Fruit fly (Drosophila melanogaster): Measurements from ENCODE around the gene PolA2.

PolA2 gene

dm6 chr3R:27218814-27219213, 20.1 kb upstream of the PolA2 start (continued):
- TF ChIP-seq cg (GFP tag; optimal IDR thresholded peaks at IDR 0.05) (peak; percentile 39), Nf-YC (tag; optimal IDR thresholded peaks at IDR 0.05) (no peak), pfk (GFP tag; optimal IDR thresholded peaks at IDR 0.05) (no peak), CG13894 (tag; optimal IDR thresholded peaks at IDR 0.05) (peak; percentile 50)

dm6 chr3R:27220829-27221463, 18.0 kb upstream of the PolA2 start:
- TF ChIP-seq CG4360 (GFP tag; IDR thresholded peaks at IDR 0.05) = no peak
- TF ChIP-seq bab2 (GFP tag; optimal IDR thresholded peaks at IDR 0.05) = no peak
- no peak for TF ChIP-seq Eip74EF (GFP tag; optimal IDR thresholded peaks at IDR 0.05)
- no peak for TF ChIP-seq Med (GFP tag)
- peak; percentile 36 for TF ChIP-seq cg (GFP tag; optimal IDR thresholded peaks at IDR 0.05)
- no peak for TF ChIP-seq CG32767 (GFP tag; IDR thresholded peaks at IDR 0.05)
- TF ChIP-seq usp (GFP tag; optimal IDR thresholded peaks at IDR 0.05) = no peak
- TF ChIP-seq CG10543 (GFP tag; optimal IDR thresholded peaks at IDR 0.05) = no peak
- no peak for TF ChIP-seq Hey (tag; optimal IDR thresholded peaks at IDR 0.05)
- TF ChIP-seq sens (GFP tag) = peak; percentile 27
- no peak for TF ChIP-seq wdn (GFP tag; IDR thresholded peaks at IDR 0.05)
- TF ChIP-seq Deaf1 (tag; optimal IDR thresholded peaks at IDR 0.05) = no peak
- TF ChIP-seq CG18599 (GFP tag; optimal IDR thresholded peaks at IDR 0.05) = no peak
- TF ChIP-seq danr (GFP tag; IDR thresholded peaks at IDR 0.05) = no peak
- TF ChIP-seq CG4730 (GFP tag; IDR thresholded peaks at IDR 0.05) = no peak
- TF ChIP-seq sd (tag; optimal IDR thresholded peaks at IDR 0.05) = no peak
- TF ChIP-seq fd64A (GFP tag; optimal IDR thresholded peaks at IDR 0.05) = no peak
- TF ChIP-seq D (optimal IDR thresholded peaks at IDR 0.05) = no peak
- TF ChIP-seq D (GFP tag; optimal IDR thresholded peaks at IDR 0.05) = no peak
- no peak for TF ChIP-seq trem (tag; optimal IDR thresholded peaks at IDR 0.05)
- no peak for TF ChIP-seq CG14050 (GFP tag; IDR thresholded peaks at IDR 0.05)
- TF ChIP-seq D19A (tag; optimal IDR thresholded peaks at IDR 0.05) = peak; percentile 35
- TF ChIP-seq nau (GFP tag; optimal IDR thresholded peaks at IDR 0.05) = no peak
- TF ChIP-seq cas (GFP tag; IDR thresholded peaks at IDR 0.05) = no peak
- TF ChIP-seq CG10654 (GFP tag; optimal IDR thresholded peaks at IDR 0.05) = no peak
- no peak for TF ChIP-seq Bgb (GFP tag; IDR thresholded peaks at IDR 0.05; ENCODE audit: partially characterized antibody)
- TF ChIP-seq CG9727 (GFP tag; optimal IDR thresholded peaks at IDR 0.05) = no peak
- no peak for TF ChIP-seq CG10321 (GFP tag; IDR thresholded peaks at IDR 0.05)
- TF ChIP-seq Dfd (GFP tag; optimal IDR thresholded peaks at IDR 0.05) = no peak
- no peak for TF ChIP-seq CG11085 (GFP tag; IDR thresholded peaks at IDR 0.05)
- TF ChIP-seq CG11456 (GFP tag; IDR thresholded peaks at IDR 0.05) = 0 out of 3 replicates have a peak, but pooled peaks have one; percentile 8
- TF ChIP-seq zen2 (GFP tag; IDR thresholded peaks at IDR 0.05; ENCODE audit: partially characterized antibody) = no peak
- peak; percentile 69 for TF ChIP-seq grn (GFP tag; optimal IDR thresholded peaks at IDR 0.05)
- TF ChIP-seq CG4617 (GFP tag; optimal IDR thresholded peaks at IDR 0.05; ENCODE audit: borderline replicate concordance) = no peak
- no peak for TF ChIP-seq CG31441 (GFP tag; IDR thresholded peaks at IDR 0.05)
- TF ChIP-seq Stat92E (GFP tag; optimal IDR thresholded peaks at IDR 0.05) = peak in 1 of 3 experiments; percentile 85
- no peak for TF ChIP-seq Six4 (GFP tag; optimal IDR thresholded peaks at IDR 0.05)
- TF ChIP-seq ken (GFP tag; IDR thresholded peaks at IDR 0.05) = no peak
- TF ChIP-seq nerfin-1 (tag; optimal IDR thresholded peaks at IDR 0.05) = no peak
- TF ChIP-seq CG2199 (GFP tag; IDR thresholded peaks at IDR 0.05) = 0 out of 3 replicates have a peak, but pooled peaks have one; percentile 23
- TF ChIP-seq CG32772 (GFP tag; IDR thresholded peaks at IDR 0.05) = no peak
- TF ChIP-seq CG8281 (tag; optimal IDR thresholded peaks at IDR 0.05) = no peak
- no peak for TF ChIP-seq CG9797 (GFP tag; optimal IDR thresholded peaks at IDR 0.05)
- TF ChIP-seq unc-4 (GFP tag; IDR thresholded peaks at IDR 0.05; ENCODE audit: partially characterized antibody) = no peak
- no peak for TF ChIP-seq CTCF (GFP tag; optimal IDR thresholded peaks at IDR 0.05)
- peak; percentile 52 for TF ChIP-seq Ets65A (GFP tag)
- TF ChIP-seq Ada2b (GFP tag; IDR thresholded peaks at IDR 0.05) = no peak

Measured in whole organism, embryonic.